Worm (Caenorhabditis elegans): Measurements from ENCODE around the gene asp-2.

Gene asp-2

ce11 chrV:9224981-9225380 is 22.1 kb downstream of the asp-2 start:
- TF ChIP-seq elt-2 (tag; optimal IDR thresholded peaks at IDR 0.05) (no peak), nhr-232 (tag; optimal IDR thresholded peaks at IDR 0.05) (no peak), ceh-45 (GFP tag; IDR thresholded peaks at IDR 0.05) (no peak), ceh-31 (tag; optimal IDR thresholded peaks at IDR 0.05) (no peak), gmeb-2 (tag; optimal IDR thresholded peaks at IDR 0.05) (no peak), nhr-11 (tag; optimal IDR thresholded peaks at IDR 0.05) (no peak), Y22D7AL.16 (tag; optimal IDR thresholded peaks at IDR 0.05) (no peak), hlh-30 (tag; optimal IDR thresholded peaks at IDR 0.05; ENCODE audit: insufficient read depth) (no peak), lin-11 (tag; optimal IDR thresholded peaks at IDR 0.05) (no peak), K09A11.1 (tag; optimal IDR thresholded peaks at IDR 0.05; ENCODE audit: insufficient read depth) (no peak), mec-3 (tag; optimal IDR thresholded peaks at IDR 0.05; ENCODE audit: borderline replicate concordance) (no peak), unc-86 (tag; optimal IDR thresholded peaks at IDR 0.05) (no peak), che-1 (tag; optimal IDR thresholded peaks at IDR 0.05) (no peak), ref-2 (tag; optimal IDR thresholded peaks at IDR 0.05) (no peak), tbx-2 (tag; optimal IDR thresholded peaks at IDR 0.05) (no peak), eyg-1 (tag; optimal IDR thresholded peaks at IDR 0.05) (no peak), hlh-15 (tag; optimal IDR thresholded peaks at IDR 0.05) (no peak), npax-4 (tag; optimal IDR thresholded peaks at IDR 0.05) (no peak)

DNA sequence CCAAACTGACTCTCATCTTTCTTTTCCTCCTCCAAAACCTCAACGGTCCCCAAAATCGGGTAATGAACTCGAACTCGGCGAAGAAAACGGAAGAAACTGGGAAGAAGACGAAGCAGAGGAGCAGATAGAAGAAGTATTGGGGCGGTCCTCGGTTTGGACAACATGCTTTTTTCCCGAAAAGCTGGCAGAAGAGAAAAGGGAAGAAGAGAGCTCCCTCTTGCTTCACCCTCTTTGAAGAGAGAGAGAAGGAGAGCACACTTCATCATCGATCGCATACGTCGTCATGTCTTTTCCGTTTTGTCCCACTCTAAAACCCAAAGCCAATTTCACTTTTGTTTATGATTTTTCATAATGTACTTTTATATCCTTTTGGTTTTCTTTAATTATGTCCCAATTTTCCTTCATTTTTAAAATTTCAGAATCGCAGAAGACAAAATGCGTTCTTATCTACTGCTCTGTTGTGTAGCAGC is 22.8 kb downstream of the asp-2 start, which contains the start of gene F07C3.2:
F07C3.2 (plus strand) TSS at position 420 of the 470 bp plus-strand sequence.
- no peak for TF ChIP-seq ttx-3 (tag; optimal IDR thresholded peaks at IDR 0.05)
- peak; percentile 30 for TF ChIP-seq ceh-48 (tag; optimal IDR thresholded peaks at IDR 0.05)
- peak; percentile 56 for TF ChIP-seq ceh-31 (tag; optimal IDR thresholded peaks at IDR 0.05)
- peak; percentile 61 for TF ChIP-seq unc-42 (tag; optimal IDR thresholded peaks at IDR 0.05)
- TF ChIP-seq dmd-4 (tag; optimal IDR thresholded peaks at IDR 0.05; ENCODE audit: borderline replicate concordance) = no peak
- no peak for TF ChIP-seq gmeb-2 (tag; optimal IDR thresholded peaks at IDR 0.05)
- no peak for TF ChIP-seq pha-4 (tag; optimal IDR thresholded peaks at IDR 0.05)
- no peak for TF ChIP-seq hlh-6 (tag; optimal IDR thresholded peaks at IDR 0.05)
- no peak for TF ChIP-seq ceh-34 (tag; optimal IDR thresholded peaks at IDR 0.05)

DNA sequence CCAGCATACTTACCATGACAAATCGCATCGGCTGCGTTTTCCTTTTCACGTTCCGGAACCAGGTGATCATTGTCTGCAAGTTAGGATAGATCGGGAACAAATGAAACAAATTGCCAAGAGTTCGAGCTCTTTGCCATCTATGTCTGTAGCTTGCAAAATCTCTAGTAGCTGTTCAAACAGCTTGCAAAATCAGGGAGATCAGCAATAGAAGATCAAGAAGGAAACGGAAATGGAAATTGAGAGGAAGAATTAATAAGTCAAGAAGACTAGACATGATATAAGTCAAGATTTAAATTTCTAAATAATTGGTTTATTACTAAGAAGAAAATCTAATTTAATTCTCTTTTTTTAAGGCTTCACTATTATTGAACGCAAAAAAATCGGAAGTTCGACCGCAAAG is 29.4 kb downstream of the asp-2 start, which contains the start of gene F07C3.3:
F07C3.3 (minus strand) TSS at position 101 of the 400 bp plus-strand sequence.
- TF ChIP-seq dve-1 (tag; optimal IDR thresholded peaks at IDR 0.05) (no peak), ztf-16 (tag; optimal IDR thresholded peaks at IDR 0.05) (no peak), hlh-15 (tag; optimal IDR thresholded peaks at IDR 0.05) (no peak), odd-2 (tag; optimal IDR thresholded peaks at IDR 0.05) (no peak), pat-9 (tag; optimal IDR thresholded peaks at IDR 0.05) (no peak), T23F11.4 (GFP tag; optimal IDR thresholded peaks at IDR 0.05) (no peak), dmd-4 (tag; optimal IDR thresholded peaks at IDR 0.05; ENCODE audit: borderline replicate concordance) (no peak)

- TF ChIP-seq nhr-11 (tag; optimal IDR thresholded peaks at IDR 0.05) = no peak
- no peak for TF ChIP-seq pqm-1 (tag; optimal IDR thresholded peaks at IDR 0.05)
- peak; percentile 58 for TF ChIP-seq nfya-1 (tag; optimal IDR thresholded peaks at IDR 0.05)
- TF ChIP-seq ahr-1 (tag; optimal IDR thresholded peaks at IDR 0.05) = no peak
- TF ChIP-seq ceh-30 (tag; optimal IDR thresholded peaks at IDR 0.05) = peak; percentile 57
- TF ChIP-seq unc-55 (GFP tag; optimal IDR thresholded peaks at IDR 0.05) = no peak
- peak; percentile 30 for TF ChIP-seq ceh-31 (tag; optimal IDR thresholded peaks at IDR 0.05)
- TF ChIP-seq unc-42 (tag; optimal IDR thresholded peaks at IDR 0.05) = peak; percentile 76
- no peak for TF ChIP-seq che-1 (tag; optimal IDR thresholded peaks at IDR 0.05)
- no peak for TF ChIP-seq fax-1 (tag; optimal IDR thresholded peaks at IDR 0.05)
- TF ChIP-seq dmd-4 (tag; optimal IDR thresholded peaks at IDR 0.05; ENCODE audit: borderline replicate concordance) = no peak
- TF ChIP-seq ceh-2 (tag; optimal IDR thresholded peaks at IDR 0.05) = no peak
- no peak for TF ChIP-seq ama-1 (optimal IDR thresholded peaks at IDR 0.05)
- TF ChIP-seq ceh-9 (tag; optimal IDR thresholded peaks at IDR 0.05) = no peak
Observed at ce11 chrV:9243171-9243996, 40.5 kb downstream of the asp-2 start, which contains the start of gene glo-4. TSS of gene glo-4 (minus strand) at chrV:9243221.

Measured in whole organism, late embryonic.